Fruit fly (Drosophila melanogaster) whole organism, embryonic: ENCODE measurements around the gene CG45099.

ENCODE experiments used
- Asciz ChIP-seq: fragments of 200-800 bp; sonication (Bioruptor generic); optimal IDR thresholded peaks from 2 replicates; lab custom pipeline; 2017; ENCODE audit warnings: missing biosample characterization, mild to moderate bottlenecking, missing genetic modification characterization, missing genetic modification reagents
- CG10209 ChIP-seq: fragments of 200-800 bp; sonication (Bioruptor generic); optimal IDR thresholded peaks from 3 replicates; lab custom pipeline; 2017; ENCODE audit warnings: missing biosample characterization, mild to moderate bottlenecking, missing genetic modification characterization, missing genetic modification reagents
- CG11560 ChIP-seq: fragments of 200-800 bp; sonication (Bioruptor generic); IDR thresholded peaks from 3 replicates; pipeline ENCODE4 v1.3.6; 2022; ENCODE audit warnings: missing biosample characterization, missing genetic modification characterization
- CG13775 ChIP-seq: fragments of 200-800 bp; sonication (Bioruptor generic); optimal IDR thresholded peaks from 3 replicates; lab custom pipeline; 2017; ENCODE audit warnings: missing biosample characterization, mild to moderate bottlenecking, missing genetic modification characterization
- CG4328 ChIP-seq: fragments of 200-800 bp; sonication (Bioruptor generic); optimal IDR thresholded peaks from 3 replicates; lab custom pipeline; 2017; ENCODE audit warnings: missing biosample characterization, missing genetic modification reagents, missing genetic modification characterization
- CG43689 ChIP-seq: fragments of 200-800 bp; sonication (Bioruptor generic); IDR thresholded peaks from 2 replicates; pipeline ENCODE4 v1.3.6; 2022; ENCODE audit warnings: missing biosample characterization, missing genetic modification characterization
- CG4404 ChIP-seq: fragments of 200-800 bp; sonication (Bioruptor generic); IDR thresholded peaks from 2 replicates; pipeline ENCODE4 v1.3.6; 2022; ENCODE audit warnings: missing biosample characterization, missing genetic modification characterization
- CG4617 ChIP-seq: fragments of 200-800 bp; sonication (Bioruptor generic); optimal IDR thresholded peaks from 3 replicates; lab custom pipeline; 2016; ENCODE audit warnings: missing biosample characterization, missing genetic modification characterization, borderline replicate concordance
- CG6272 ChIP-seq: fragments of 200-800 bp; sonication (Bioruptor generic); IDR thresholded peaks from 2 replicates; pipeline ENCODE4 v1.3.6; 2022; ENCODE audit warnings: missing biosample characterization, missing genetic modification characterization
- CG8388 ChIP-seq: fragments of 200-800 bp; sonication (Bioruptor generic); optimal IDR thresholded peaks from 2 replicates; lab custom pipeline; 2019; ENCODE audit warnings: missing biosample characterization, mild to moderate bottlenecking, missing genetic modification characterization, moderate library complexity
- CG8924 ChIP-seq: fragments of 200-800 bp; optimal IDR thresholded peaks from 3 replicates; lab custom pipeline; 2019; ENCODE audit warnings: missing biosample characterization, mild to moderate bottlenecking, missing genetic modification characterization, moderate library complexity
- CG9876 ChIP-seq: fragments of 200-800 bp; sonication (Bioruptor generic); optimal IDR thresholded peaks from 2 replicates; lab custom pipeline; 2016; ENCODE audit warnings: missing biosample characterization, missing genetic modification characterization
- Dip2 ChIP-seq: fragments of 200-800 bp; sonication (Bioruptor generic); IDR thresholded peaks from 2 replicates; pipeline ENCODE4 v1.3.6; 2022; ENCODE audit warnings: missing biosample characterization, missing genetic modification characterization
- Drgx ChIP-seq: fragments of 200-800 bp; sonication (Bioruptor generic); IDR thresholded peaks from 2 replicates; pipeline ENCODE4 v1.3.6; 2022; ENCODE audit warnings: missing biosample characterization, missing genetic modification characterization
- GATAe ChIP-seq: fragments of 200-800 bp; sonication (Bioruptor generic); conservative IDR thresholded peaks from 2 replicates; pipeline ENCODE4 v1.3.6; 2022; ENCODE audit warnings: missing biosample characterization, missing genetic modification characterization
- HLHmδ ChIP-seq: fragments of 200-800 bp; sonication (Bioruptor generic); optimal IDR thresholded peaks from 2 replicates; lab custom pipeline; 2018; ENCODE audit warnings: missing biosample characterization, mild to moderate bottlenecking, missing genetic modification characterization, moderate library complexity
- HmgZ ChIP-seq: fragments of 200-800 bp; sonication (Bioruptor generic); optimal IDR thresholded peaks from 2 replicates; lab custom pipeline; 2018; ENCODE audit warnings: missing biosample characterization, mild to moderate bottlenecking, missing genetic modification characterization
- Hmx ChIP-seq: fragments of 200-800 bp; sonication (Bioruptor generic); optimal IDR thresholded peaks from 2 replicates; lab custom pipeline; 2016; ENCODE audit warnings: missing biosample characterization, missing genetic modification characterization
- Jarid2 ChIP-seq: fragments of 200-800 bp; sonication (Bioruptor generic); optimal IDR thresholded peaks from 3 replicates; lab custom pipeline; 2017; ENCODE audit warnings: mild to moderate bottlenecking, missing biosample characterization, missing genetic modification reagents, missing genetic modification characterization
- Lhr ChIP-seq: fragments of 200-800 bp; sonication (Bioruptor generic); optimal IDR thresholded peaks from 3 replicates; lab custom pipeline; 2017; ENCODE audit warnings: mild to moderate bottlenecking, missing biosample characterization, missing genetic modification reagents, missing genetic modification characterization
- Mad ChIP-seq: fragments of 200-800 bp; sonication (Bioruptor generic); optimal IDR thresholded peaks from 2 replicates; lab custom pipeline; 2016; ENCODE audit warnings: missing biosample characterization, missing genetic modification characterization
- Max ChIP-seq: fragments of 200-800 bp; sonication (Bioruptor generic); optimal IDR thresholded peaks from 2 replicates; lab custom pipeline; 2016; ENCODE audit warnings: missing biosample characterization, mild to moderate bottlenecking, missing genetic modification characterization
- Mrtf ChIP-seq: fragments of 200-800 bp; sonication (Bioruptor generic); IDR thresholded peaks from 3 replicates; pipeline ENCODE4 v1.3.6; 2022; ENCODE audit warnings: missing biosample characterization, missing genetic modification characterization
- NFAT ChIP-seq: fragments of 200-800 bp; sonication (Bioruptor generic); IDR thresholded peaks from 2 replicates; pipeline ENCODE4 v1.3.6; 2022; ENCODE audit warnings: missing biosample characterization, missing genetic modification characterization
- Nf-YA ChIP-seq: fragments of 200-800 bp; sonication (Bioruptor generic); IDR thresholded peaks from 2 replicates; pipeline ENCODE4 v1.3.6; 2022; ENCODE audit warnings: missing biosample characterization, missing genetic modification characterization
- Side ChIP-seq: fragments of 200-800 bp; sonication (Bioruptor generic); optimal IDR thresholded peaks from 2 replicates; lab custom pipeline; 2016; ENCODE audit warnings: missing biosample characterization, missing genetic modification characterization
- Ssrp ChIP-seq: fragments of 200-800 bp; sonication (Bioruptor generic); optimal IDR thresholded peaks from 2 replicates; lab custom pipeline; 2018; ENCODE audit warnings: missing biosample characterization, mild to moderate bottlenecking, missing genetic modification characterization, moderate library complexity
- Trl ChIP-seq, 3 experiments: fragments of >200 bp in 2 of 3; fragments of 200-800 bp in 1 of 3; sonication (Bioruptor generic) in 1 of 3; optimal IDR thresholded peaks; 2 replicates in 1 of 3; 3 replicates in 2 of 3; lab custom pipeline; 2016 to 2017; ENCODE audit warnings: missing biosample characterization in 1 of 3, missing genetic modification characterization in 1 of 3
- amos ChIP-seq: fragments of 200-800 bp; sonication (Bioruptor generic); IDR thresholded peaks from 2 replicates; pipeline ENCODE4 v1.3.6; 2022; ENCODE audit warnings: missing biosample characterization, missing genetic modification characterization; ENCODE audit not compliant: partially characterized antibody
- ara ChIP-seq: fragments of 200-800 bp; sonication (Bioruptor generic); IDR thresholded peaks from 2 replicates; pipeline ENCODE4 v1.3.6; 2022; ENCODE audit warnings: missing biosample characterization, missing genetic modification characterization
- bab2 ChIP-seq: fragments of 200-800 bp; sonication (Bioruptor generic); optimal IDR thresholded peaks from 2 replicates; lab custom pipeline; 2016; ENCODE audit warnings: missing biosample characterization, missing genetic modification characterization
- bowl ChIP-seq: fragments of 200-800 bp; sonication (Bioruptor generic); IDR thresholded peaks from 2 replicates; pipeline ENCODE4 v1.3.6; 2022; ENCODE audit warnings: missing biosample characterization, missing genetic modification characterization
- crp ChIP-seq, 2 experiments: fragments of 200-800 bp; sonication (Bioruptor generic); optimal IDR thresholded peaks; 2 replicates in 1 of 2; 3 replicates in 1 of 2; lab custom pipeline; 2017; ENCODE audit warnings: missing biosample characterization in 2 of 2, missing genetic modification characterization in 2 of 2, mild to moderate bottlenecking in 1 of 2, moderate library complexity in 1 of 2
- en ChIP-seq: fragments of 200-800 bp; sonication (Bioruptor generic); optimal IDR thresholded peaks from 2 replicates; lab custom pipeline; 2016; ENCODE audit warnings: missing biosample characterization, missing genetic modification characterization
- ewg ChIP-seq: fragments of 200-800 bp; sonication (Bioruptor generic); optimal IDR thresholded peaks from 3 replicates; lab custom pipeline; 2017; ENCODE audit warnings: mild to moderate bottlenecking, missing biosample characterization, missing genetic modification reagents, missing genetic modification characterization
- grau ChIP-seq: fragments of 200-800 bp; optimal IDR thresholded peaks from 3 replicates; lab custom pipeline; 2019; ENCODE audit warnings: missing biosample characterization, mild to moderate bottlenecking, missing genetic modification characterization, moderate library complexity
- lola ChIP-seq, 3 experiments: fragments of >200 bp in 2 of 3; fragments of 200-800 bp in 1 of 3; sonication (Bioruptor generic) in 1 of 3; optimal IDR thresholded peaks; 2 replicates each; lab custom pipeline; 2017 to 2019; ENCODE audit warnings: missing biosample characterization in 3 of 3, missing genetic modification characterization in 3 of 3, mild to moderate bottlenecking in 1 of 3, moderate library complexity in 1 of 3
- mam ChIP-seq: fragments of 200-800 bp; sonication (Bioruptor generic); optimal IDR thresholded peaks from 3 replicates; lab custom pipeline; 2016; ENCODE audit warnings: missing biosample characterization, missing genetic modification characterization
- otp ChIP-seq: fragments of 200-800 bp; sonication (Bioruptor generic); IDR thresholded peaks from 3 replicates; pipeline ENCODE4, ENCODE4 v1.3.6; 2022; ENCODE audit warnings: missing biosample characterization, missing genetic modification characterization
- pan ChIP-seq, 4 experiments: fragments of >200 bp in 3 of 4; fragments of 200-800 bp in 1 of 4; sonication (Bioruptor generic) in 1 of 4; optimal IDR thresholded peaks in 3 of 4; IDR thresholded peaks in 1 of 4; 2 replicates each; pipeline versions ENCODE4 v1.3.6 to Lab custom; 2017 to 2022; ENCODE audit warnings: missing biosample characterization in 2 of 4, missing genetic modification characterization in 2 of 4, mixed read lengths in 1 of 4
- pnt ChIP-seq: fragments of 200-800 bp; sonication (Bioruptor generic); optimal IDR thresholded peaks from 3 replicates; lab custom pipeline; 2016; ENCODE audit warnings: missing biosample characterization, missing genetic modification characterization
- repo ChIP-seq: fragments of 200-800 bp; sonication (Bioruptor generic); optimal IDR thresholded peaks from 2 replicates; lab custom pipeline; 2016; ENCODE audit warnings: missing biosample characterization, missing genetic modification characterization
- sd ChIP-seq: fragments of 200-800 bp; sonication (Bioruptor generic); optimal IDR thresholded peaks from 3 replicates; lab custom pipeline; 2018; ENCODE audit warnings: missing biosample characterization, mild to moderate bottlenecking, missing genetic modification characterization, moderate library complexity
- sisA ChIP-seq: fragments of 200-800 bp; sonication (Bioruptor generic); IDR thresholded peaks from 2 replicates; pipeline ENCODE4 v1.3.6; 2022; ENCODE audit warnings: missing biosample characterization, missing genetic modification characterization
- tll ChIP-seq, 2 experiments: fragments of 200-800 bp in 1 of 2; fragments of >200 bp in 1 of 2; sonication (Bioruptor generic) in 1 of 2; optimal IDR thresholded peaks; 2 replicates each; lab custom pipeline; 2017 to 2019; ENCODE audit warnings: missing biosample characterization in 2 of 2, missing genetic modification characterization in 2 of 2, mild to moderate bottlenecking in 1 of 2, moderate library complexity in 1 of 2
- trh ChIP-seq: fragments of 200-800 bp; sonication (Bioruptor generic); optimal IDR thresholded peaks from 2 replicates; lab custom pipeline; 2016; ENCODE audit warnings: missing biosample characterization, missing genetic modification characterization

The CG45099 gene

DNA sequence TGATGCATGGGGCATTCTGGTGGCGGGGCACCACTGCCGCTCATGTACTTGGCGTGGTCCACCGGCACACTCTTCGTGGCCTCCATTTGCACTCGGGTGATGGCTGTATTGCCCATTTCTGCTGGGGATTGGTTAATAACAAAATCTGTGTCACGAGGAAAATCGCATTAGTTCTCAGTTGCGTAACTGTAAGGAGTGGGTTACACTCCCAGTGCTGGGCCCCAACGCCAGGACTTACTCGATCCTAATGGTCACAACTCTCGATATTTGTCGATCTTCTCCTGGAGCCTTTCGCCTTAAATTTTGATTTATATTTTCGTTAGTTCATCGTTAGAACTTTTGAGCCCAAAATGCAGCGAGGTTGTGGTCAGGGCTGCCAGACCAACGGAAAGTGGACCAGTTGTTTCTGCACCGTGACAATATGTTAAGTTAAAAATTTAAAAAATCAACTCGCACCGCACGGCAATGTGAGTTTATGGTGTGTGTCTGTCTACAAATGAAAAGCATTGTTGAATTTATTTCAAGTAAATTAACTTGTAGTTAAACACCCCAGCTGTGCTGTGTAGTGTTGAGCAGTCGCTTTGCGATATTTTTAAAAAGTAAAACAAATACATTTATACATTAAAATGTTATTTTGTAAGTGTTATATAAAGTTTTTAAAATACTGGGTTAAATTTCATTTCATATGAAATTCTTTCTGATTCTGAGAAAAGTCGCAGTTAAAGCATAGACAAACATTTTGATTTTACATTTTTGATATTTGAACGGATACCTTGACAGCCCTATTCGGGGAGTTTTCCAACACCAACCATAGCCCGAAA is 7.0 kb downstream of the CG45099 start, which contains the start of the genes Cchl and ND-42 (continued):
- TF ChIP-seq Mad (peak; percentile 58), Trl (optimal IDR thresholded peaks at IDR 0.05; lab: Kevin White, UChicago) (no peak), Trl (GFP tag; optimal IDR thresholded peaks at IDR 0.05; lab: Kevin White, UChicago) (peak; percentile 79), Mrtf (GFP tag; lab: Robert Waterston, UW) (peak; percentile 47; the same call in 1 of the 3 replicates), bowl (GFP tag; lab: Robert Waterston, UW) (0 out of 2 replicates have a peak, but pooled peaks have one; percentile 36), CG43689 (GFP tag; lab: Robert Waterston, UW) (peak; percentile 33; the same call in 1 of the 2 replicates), NFAT (GFP tag; lab: Robert Waterston, UW) (peak; percentile 37), CG13775 (peak; percentile 91), lola (GFP tag; optimal IDR thresholded peaks at IDR 0.05; lab: Kevin White, UChicago) (peak in 1 of 3 experiments; percentile 81), crp (GFP tag; optimal IDR thresholded peaks at IDR 0.05; lab: Kevin White, UChicago) (peak; percentile 9 to 82), Nf-YA (GFP tag; lab: Robert Waterston, UW) (0 out of 2 replicates have a peak, but pooled peaks have one; percentile 25), CG4404 (GFP tag; lab: Robert Waterston, UW) (peak; percentile 44; the same call in 1 of the 2 replicates), ara (GFP tag; lab: Robert Waterston, UW) (no peak; the same call in none of the 2 replicates), Lhr (GFP tag; lab: Kevin White, UChicago) (peak; percentile 44), HLHmδ (GFP tag; lab: Kevin White, UChicago) (no peak), en (GFP tag; lab: Kevin White, UChicago) (peak; percentile 9), CG8388 (GFP tag; lab: Kevin White, UChicago) (peak; percentile 76), Drgx (GFP tag; lab: Robert Waterston, UW) (peak; percentile 62), Dip2 (GFP tag; lab: Robert Waterston, UW) (no peak), CG4617 (GFP tag; lab: Kevin White, UChicago) (peak; percentile 59), repo (GFP tag; lab: Kevin White, UChicago) (peak; percentile 18), Asciz (GFP tag; lab: Kevin White, UChicago) (no peak), sisA (GFP tag; lab: Robert Waterston, UW) (peak; percentile 64; the same call in 1 of the 2 replicates), bab2 (peak; percentile 70), otp (GFP tag; lab: Robert Waterston, UW) (peak; percentile 42; the same call in 1 of the 3 replicates), HmgZ (tag; lab: Kevin White, UChicago) (peak; percentile 80), Jarid2 (GFP tag; lab: Kevin White, UChicago) (no peak), pan (optimal IDR thresholded peaks at IDR 0.05; lab: Kevin White, UChicago) (no peak), pan (GFP tag; optimal IDR thresholded peaks at IDR 0.05 in 1 of 2, IDR thresholded peaks at IDR 0.05 in 1 of 2) (peak in 1 of 2 experiments; percentile 62), ewg (GFP tag; lab: Kevin White, UChicago) (peak; percentile 55), CG8924 (tag; lab: Kevin White, UChicago) (peak; percentile 81), Ssrp (tag; lab: Kevin White, UChicago) (peak; percentile 74), CG9876 (GFP tag; lab: Kevin White, UChicago) (no peak), mam (GFP tag; lab: Kevin White, UChicago) (peak; percentile 78), CG11560 (peak; percentile 36; the same call in 1 of the 3 replicates), amos (GFP tag; lab: Robert Waterston, UW) (peak; percentile 52), Max (GFP tag; lab: Kevin White, UChicago) (peak; percentile 84), CG6272 (peak; percentile 77), pnt (GFP tag; lab: Kevin White, UChicago) (peak; percentile 65), trh (GFP tag; lab: Kevin White, UChicago) (peak; percentile 64), tll (GFP tag; optimal IDR thresholded peaks at IDR 0.05; lab: Kevin White, UChicago) (peak in 1 of 2 experiments; percentile 14), GATAe (no peak), CG4328 (GFP tag; lab: Kevin White, UChicago) (peak; percentile 81), grau (tag; lab: Kevin White, UChicago) (peak; percentile 83), Hmx (no peak), Side (peak; percentile 75), CG10209 (GFP tag; lab: Kevin White, UChicago) (peak; percentile 81), sd (no peak)
